Fruit fly (Drosophila melanogaster): Measurements from ENCODE around the gene Rb97D.

DNA sequence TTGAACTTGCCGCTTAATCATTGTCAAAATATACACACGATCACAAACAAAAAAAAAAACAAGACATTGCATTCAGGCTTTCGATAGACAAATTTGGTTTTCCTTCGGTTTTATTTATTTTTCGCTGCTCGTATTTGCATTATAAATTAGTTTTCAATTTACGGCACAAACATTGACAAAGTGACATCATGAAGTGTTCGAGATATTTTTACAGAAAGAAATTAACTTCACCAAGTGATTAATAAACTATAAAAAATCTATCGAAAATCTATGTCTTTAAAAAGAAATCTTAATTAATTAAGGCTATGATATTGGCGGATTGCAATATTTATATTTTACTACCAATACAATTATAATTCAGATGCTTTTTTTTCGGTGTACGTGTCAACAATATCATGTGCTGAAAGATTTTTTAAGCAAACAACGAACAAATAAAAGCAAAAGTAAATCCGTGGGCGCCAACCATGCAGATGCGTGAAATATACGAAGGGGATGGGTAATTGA lies 48.3 kb upstream of the Rb97D start:
- TF ChIP-seq pad (GFP tag; optimal IDR thresholded peaks at IDR 0.05) (no peak), CG33017 (tag; optimal IDR thresholded peaks at IDR 0.05) (no peak), CG5204 (GFP tag; optimal IDR thresholded peaks at IDR 0.05) (no peak), cnc (optimal IDR thresholded peaks at IDR 0.05) (no peak)

All from whole organism, adult.